Fruit fly (Drosophila melanogaster) whole organism, pupa: Measurements from ENCODE around the gene LysD.

Source experiments
- CG14655 ChIP-seq: fragments of 200-800 bp; sonication (Bioruptor generic); optimal IDR thresholded peaks from 3 replicates; lab custom pipeline; 2017; ENCODE audit warnings: mild to moderate bottlenecking, missing biosample characterization, missing genetic modification reagents, missing genetic modification characterization
- CG32121 ChIP-seq: fragments of 200-800 bp; sonication (Bioruptor generic); IDR thresholded peaks from 2 replicates; pipeline ENCODE4 v1.3.6; 2022; ENCODE audit warnings: missing biosample characterization, missing genetic modification characterization
- CG4496 ChIP-seq: fragments of 200-800 bp; sonication (Bioruptor generic); IDR thresholded peaks from 3 replicates; pipeline ENCODE4 v1.3.6; 2022; ENCODE audit warnings: missing biosample characterization, missing genetic modification characterization
- EcR ChIP-seq: fragments of 200-800 bp; sonication (Bioruptor generic); optimal IDR thresholded peaks from 3 replicates; lab custom pipeline; 2019; ENCODE audit warnings: missing biosample characterization, missing genetic modification characterization, mild to moderate bottlenecking, moderate library complexity, missing genetic modification reagents
- Ets98B ChIP-seq: fragments of 200-800 bp; sonication (Bioruptor generic); IDR thresholded peaks from 2 replicates; pipeline ENCODE4 v1.3.6; 2022; ENCODE audit warnings: missing biosample characterization, missing genetic modification characterization

dm6 chr3L:1177085-1177484 lies 33.9 kb downstream of the LysD start, which contains the start of gene bab2:
- TF ChIP-seq CG4496 (GFP tag; lab: Robert Waterston, UW) (peak; percentile 8; the same call in 1 of the 3 replicates), EcR (peak; percentile 35), CG14655 (no peak), CG32121 (no peak), Ets98B (GFP tag; lab: Robert Waterston, UW) (no peak)
